Fruit fly (Drosophila melanogaster): Measurements from ENCODE around the gene ctrip.

DNA sequence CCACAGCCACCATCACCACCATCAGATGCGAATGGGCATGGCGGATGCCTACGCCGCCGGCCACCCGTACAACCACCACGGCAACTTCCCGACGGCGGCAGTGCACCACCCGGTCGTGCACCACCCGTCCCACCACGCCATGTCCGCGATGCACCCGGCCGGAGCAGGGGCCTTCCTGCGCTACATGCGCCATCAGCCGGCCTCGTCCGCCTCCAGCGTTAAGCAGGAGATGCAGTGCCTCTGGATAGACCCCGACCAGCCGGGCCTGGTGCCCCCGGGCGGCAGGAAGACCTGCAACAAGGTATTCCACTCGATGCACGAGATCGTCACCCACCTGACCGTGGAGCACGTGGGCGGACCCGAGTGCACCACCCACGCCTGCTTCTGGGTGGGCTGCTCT lies 41.6 kb upstream of the ctrip start:
- TF ChIP-seq CG34367 (tag; optimal IDR thresholded peaks at IDR 0.05) (no peak), CG13204 (GFP tag; optimal IDR thresholded peaks at IDR 0.05) (no peak), CG32121 (GFP tag; IDR thresholded peaks at IDR 0.05) (no peak), CG8301 (tag; optimal IDR thresholded peaks at IDR 0.05) (no peak), Pif1A (GFP tag; optimal IDR thresholded peaks at IDR 0.05) (no peak), Snoo (tag; optimal IDR thresholded peaks at IDR 0.05) (no peak)

All from whole organism, pupa.